Fruit fly (Drosophila melanogaster): Measurements from ENCODE around the gene CG9331.

- TF ChIP-seq CG10631 (GFP tag; optimal IDR thresholded peaks at IDR 0.05) (peak; percentile 15), OdsH (GFP tag; optimal IDR thresholded peaks at IDR 0.05) (peak; percentile 33), spab (GFP tag; optimal IDR thresholded peaks at IDR 0.05) (no peak), fd59A (GFP tag; optimal IDR thresholded peaks at IDR 0.05) (no peak), Sox102F (GFP tag; optimal IDR thresholded peaks at IDR 0.05) (no peak), Sox14 (GFP tag; optimal IDR thresholded peaks at IDR 0.05) (no peak)
These were observed 14.8 kb upstream of the CG9331 start for dm6 chr2L:20807617-20808509.
